Fruit fly (Drosophila melanogaster) S2 (cell line): Measurements from ENCODE around the gene CG13074.

Source experiments
- CG8478 ChIP-seq: fragments of >200 bp; optimal IDR thresholded peaks from 2 replicates; lab custom pipeline; 2018
- CTCF ChIP-seq, 2 experiments: fragments of >200 bp; optimal IDR thresholded peaks; 2 replicates each; lab custom pipeline; 2018

DNA sequence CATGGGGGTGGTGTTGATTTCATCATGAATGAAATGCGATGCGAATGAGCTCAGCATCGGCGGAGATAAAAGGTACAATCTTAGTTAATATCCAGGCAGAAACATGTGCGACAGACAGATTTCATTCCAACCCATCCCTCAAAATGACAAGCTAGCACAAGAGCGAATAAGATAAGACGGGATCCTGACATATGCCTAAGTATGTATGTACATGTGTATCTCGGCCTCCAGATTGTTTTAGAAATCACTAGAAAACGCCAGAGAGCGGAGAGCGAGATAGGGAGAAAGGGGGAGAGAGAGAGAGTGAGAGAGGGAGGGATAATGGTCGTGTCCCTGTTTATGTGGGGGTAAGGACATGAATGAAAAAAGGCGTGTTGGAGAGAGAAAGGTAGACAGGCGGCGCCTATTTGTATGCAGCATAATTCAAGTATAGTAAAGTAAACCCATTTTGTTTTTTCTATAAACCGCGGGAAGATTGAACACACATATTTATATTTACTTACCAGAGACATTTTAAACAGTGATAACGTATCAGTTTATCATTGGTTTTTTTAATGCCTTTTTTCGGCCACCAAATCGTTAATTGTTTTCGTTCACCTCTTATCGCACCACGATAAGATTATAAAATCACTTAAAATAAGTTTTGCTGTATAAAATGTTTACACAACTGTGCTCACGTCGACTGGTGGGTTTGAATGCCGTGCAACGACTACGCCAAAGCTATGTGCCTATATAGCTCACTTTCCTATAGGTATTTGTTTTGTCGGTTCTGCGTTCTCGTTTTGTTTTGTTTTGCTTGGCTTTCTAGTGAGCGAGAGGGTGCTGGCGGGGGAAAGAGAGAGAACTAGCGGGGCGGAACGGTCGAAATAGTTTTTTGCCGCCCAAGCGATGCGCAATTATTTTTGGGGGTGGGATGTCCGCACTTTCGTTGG, 47.1 kb downstream of the CG13074 start:
- peak in 1 of 2 experiments; percentile 13 for TF ChIP-seq CTCF (optimal IDR thresholded peaks at IDR 0.05; lab: Kevin White, UChicago)
- TF ChIP-seq CG8478 (lab: Kevin White, UChicago): no peak
